Worm (Caenorhabditis elegans) whole organism, L4/young adult: ENCODE measurements around the gene chil-21.
"Not testable (repeated sequence)": the region's sequence is repeated elsewhere in the genome, so short reads cannot be mapped to it uniquely, and the experiment has no call there.

Source experiments
- dao-5 ChIP-seq: sonication (generic microtip); optimal IDR thresholded peaks from 2 replicates; lab custom pipeline; 2016; ENCODE audit warnings: missing genotype, missing genetic modification characterization, moderate library complexity, missing compliant biosample characterization
- him-1 ChIP-seq: sonication (generic microtip); optimal IDR thresholded peaks from 2 replicates; lab custom pipeline; 2016; ENCODE audit warnings: missing genotype, missing genetic modification reagents, missing genetic modification characterization, missing compliant biosample characterization

DNA sequence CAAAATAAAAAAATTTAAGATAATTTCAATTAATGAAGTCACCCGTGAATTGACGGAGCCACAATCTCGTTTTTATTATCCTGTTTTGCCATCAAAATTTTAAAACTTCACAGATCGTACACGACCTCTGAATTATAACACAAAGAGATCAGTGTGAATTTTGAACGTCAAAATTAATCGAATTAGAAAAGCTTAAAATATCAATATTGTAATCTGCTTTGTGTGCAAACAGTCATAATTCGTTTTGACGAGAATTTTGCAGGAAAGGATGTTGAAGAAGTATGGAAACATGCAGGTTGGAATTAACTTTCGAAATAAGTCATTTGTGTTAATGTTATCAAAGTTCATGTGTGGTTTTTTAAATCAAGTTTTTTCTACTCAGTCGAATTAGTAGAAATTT lies at the start of gene chil-21:
- TF ChIP-seq him-1, dao-5 (tag; lab: Kevin White, UChicago): not testable (repeated sequence)
